Worm (Caenorhabditis elegans) whole organism, mixed stage, embryonic: ENCODE results near the gene C53B7.2.

Experiments used
- bed-3 ChIP-seq: fragments of 200-800 bp; sonication (Bioruptor generic); optimal IDR thresholded peaks from 3 replicates; lab custom pipeline; 2018; ENCODE audit warnings: mild to moderate bottlenecking, missing genetic modification characterization, moderate library complexity, missing compliant biosample characterization
- blmp-1 ChIP-seq: fragments of 150-350 bp; optimal IDR thresholded peaks from 2 replicates; lab custom pipeline; 2014; ENCODE audit warnings: missing biosample characterization, missing genetic modification characterization
- lsy-2 ChIP-seq: fragments of 150-350 bp; optimal IDR thresholded peaks from 2 replicates; lab custom pipeline; 2014; ENCODE audit warnings: missing biosample characterization, missing genetic modification characterization
- mab-5 ChIP-seq: fragments of 150-350 bp; optimal IDR thresholded peaks from 2 replicates; lab custom pipeline; 2014; ENCODE audit warnings: missing biosample characterization, missing genetic modification characterization

ce11 chrX:6853318-6853717 is 7.3 kb downstream of the C53B7.2 start, which contains the start of gene rig-3:
- TF ChIP-seq lsy-2 (no peak), mab-5 (tag; lab: Kevin White, UChicago) (no peak), blmp-1 (no peak), bed-3 (GFP tag; lab: Kevin White, UChicago) (no peak)
